Worm (Caenorhabditis elegans) whole organism, L4 larva: Measurements from ENCODE around the gene abce-1.

Experiments
- Y105C5A.15 ChIP-seq: fragments of 200-800 bp; sonication (Bioruptor generic); IDR thresholded peaks from 2 replicates; pipeline ENCODE4 v1.3.6; 2022; ENCODE audit warnings: missing genetic modification characterization, missing compliant biosample characterization
- arid-1 ChIP-seq: fragments of 200-800 bp; sonication (Bioruptor generic); conservative IDR thresholded peaks from 2 replicates; pipeline ENCODE4 v1.3.6; 2022; ENCODE audit warnings: missing genetic modification reagents, missing genetic modification characterization, missing compliant biosample characterization
- daf-12 ChIP-seq: fragments of 150-350 bp; optimal IDR thresholded peaks from 2 replicates; lab custom pipeline; 2014; ENCODE audit warnings: missing biosample characterization, missing genetic modification reagents, missing genetic modification characterization
- egl-27 ChIP-seq: sonication (generic microtip); optimal IDR thresholded peaks from 3 replicates; lab custom pipeline; 2017; ENCODE audit warnings: missing biosample characterization, missing genetic modification reagents, missing genetic modification characterization
- hif-1 ChIP-seq, 2 experiments: sonication (generic microtip); optimal IDR thresholded peaks; 2 replicates each; lab custom pipeline; 2016 to 2017; ENCODE audit warnings: missing compliant biosample characterization in 2 of 2, missing genetic modification characterization in 2 of 2, missing genetic modification reagents in 2 of 2, missing genotype in 2 of 2, mild to moderate bottlenecking in 1 of 2
- hlh-30 ChIP-seq: sonication (generic microtip); optimal IDR thresholded peaks from 2 replicates; lab custom pipeline; 2017; ENCODE audit warnings: antibody characterized with exemption, mild to moderate bottlenecking, missing genetic modification characterization, missing compliant biosample characterization; ENCODE audit not compliant: insufficient read depth
- lin-15B ChIP-seq: fragments of 150-350 bp; sonication (generic microtip); optimal IDR thresholded peaks from 3 replicates; lab custom pipeline; 2014; ENCODE audit warnings: missing biosample characterization, missing genetic modification characterization
- nhr-11 ChIP-seq: fragments of 150-350 bp; optimal IDR thresholded peaks from 2 replicates; lab custom pipeline; 2014; ENCODE audit warnings: missing biosample characterization, missing genetic modification characterization
- ztf-11 ChIP-seq: fragments of 150-350 bp; optimal IDR thresholded peaks from 2 replicates; lab custom pipeline; 2014; ENCODE audit warnings: missing biosample characterization, missing genetic modification characterization

- TF ChIP-seq arid-1 (GFP tag; lab: Robert Waterston, UW) (no peak), Y105C5A.15 (no peak), hif-1 (tag; optimal IDR thresholded peaks at IDR 0.05; lab: Kevin White, UChicago) (no peak), nhr-11 (tag; lab: Kevin White, UChicago) (no peak), ztf-11 (tag; lab: Kevin White, UChicago) (no peak), hlh-30 (tag; lab: Kevin White, UChicago) (no peak), lin-15B (no peak), daf-12 (tag; lab: Kevin White, UChicago) (no peak), egl-27 (tag; lab: Kevin White, UChicago) (no peak)
Observed at ce11 chrIII:13127157-13127556, 26.5 kb upstream of the abce-1 start.
